Fruit fly (Drosophila melanogaster) whole organism, embryonic: ENCODE measurements around the gene Rexo5.

Source experiments
- CG12299 ChIP-seq: fragments of 200-800 bp; sonication (Bioruptor generic); optimal IDR thresholded peaks from 2 replicates; lab custom pipeline; 2018; ENCODE audit warnings: missing biosample characterization, mild to moderate bottlenecking, missing genetic modification characterization
- CG12391 ChIP-seq: fragments of 200-800 bp; sonication (Bioruptor generic); optimal IDR thresholded peaks from 3 replicates; lab custom pipeline; 2018; ENCODE audit warnings: missing biosample characterization, mild to moderate bottlenecking, missing genetic modification characterization, moderate library complexity
- CG12744 ChIP-seq: fragments of 200-800 bp; sonication (Bioruptor generic); optimal IDR thresholded peaks from 2 replicates; lab custom pipeline; 2016; ENCODE audit warnings: missing biosample characterization, missing genetic modification characterization
- CG13624 ChIP-seq: fragments of 200-800 bp; sonication (Bioruptor generic); optimal IDR thresholded peaks from 2 replicates; lab custom pipeline; 2016; ENCODE audit warnings: missing biosample characterization, missing genetic modification characterization
- CG1529 ChIP-seq: fragments of 200-800 bp; sonication (Bioruptor generic); optimal IDR thresholded peaks from 3 replicates; lab custom pipeline; 2018; ENCODE audit warnings: missing biosample characterization, missing genetic modification characterization
- CG15696 ChIP-seq: fragments of 200-800 bp; sonication (Bioruptor generic); optimal IDR thresholded peaks from 2 replicates; lab custom pipeline; 2019; ENCODE audit warnings: missing biosample characterization, mild to moderate bottlenecking, missing genetic modification characterization, moderate library complexity
- CG17361 ChIP-seq: fragments of 200-800 bp; sonication (Bioruptor generic); IDR thresholded peaks from 3 replicates; pipeline ENCODE4 v1.3.6; 2022; ENCODE audit warnings: missing biosample characterization, missing genetic modification characterization
- CG17568 ChIP-seq: fragments of 200-800 bp; sonication (Bioruptor generic); optimal IDR thresholded peaks from 2 replicates; lab custom pipeline; 2018; ENCODE audit warnings: missing biosample characterization, mild to moderate bottlenecking, missing genetic modification characterization, moderate library complexity
- CG17612 ChIP-seq: fragments of 200-800 bp; sonication (Bioruptor generic); IDR thresholded peaks from 2 replicates; pipeline ENCODE4 v1.3.6; 2022; ENCODE audit warnings: missing biosample characterization, missing genetic modification characterization
- CG17912 ChIP-seq: fragments of 200-800 bp; sonication (Bioruptor generic); optimal IDR thresholded peaks from 2 replicates; lab custom pipeline; 2018; ENCODE audit warnings: missing biosample characterization, mild to moderate bottlenecking, missing genetic modification characterization
- CG30020 ChIP-seq: fragments of 200-800 bp; optimal IDR thresholded peaks from 2 replicates; lab custom pipeline; 2019; ENCODE audit warnings: missing biosample characterization, mild to moderate bottlenecking, missing genetic modification characterization, moderate library complexity
- CG3065 ChIP-seq: fragments of 200-800 bp; sonication (Bioruptor generic); optimal IDR thresholded peaks from 2 replicates; lab custom pipeline; 2016; ENCODE audit warnings: missing biosample characterization, missing genetic modification characterization
- CG4328 ChIP-seq: fragments of 200-800 bp; sonication (Bioruptor generic); optimal IDR thresholded peaks from 3 replicates; lab custom pipeline; 2017; ENCODE audit warnings: missing biosample characterization, missing genetic modification reagents, missing genetic modification characterization
- CG4730 ChIP-seq: fragments of 200-800 bp; sonication (Bioruptor generic); IDR thresholded peaks from 2 replicates; pipeline ENCODE4 v1.3.6; 2022; ENCODE audit warnings: missing biosample characterization, missing genetic modification characterization
- CG6654 ChIP-seq: fragments of 200-800 bp; sonication (Bioruptor generic); optimal IDR thresholded peaks from 2 replicates; lab custom pipeline; 2017; ENCODE audit warnings: missing biosample characterization, mild to moderate bottlenecking, missing genetic modification characterization
- CG6683 ChIP-seq: fragments of 200-800 bp; sonication (Bioruptor generic); optimal IDR thresholded peaks from 2 replicates; lab custom pipeline; 2017; ENCODE audit warnings: missing biosample characterization, mild to moderate bottlenecking, missing genetic modification characterization, missing genetic modification reagents
- CG6791 ChIP-seq: fragments of 200-800 bp; sonication (Bioruptor generic); IDR thresholded peaks from 3 replicates; pipeline ENCODE4 v1.3.6; 2022; ENCODE audit warnings: missing biosample characterization, missing genetic modification characterization; ENCODE audit not compliant: partially characterized antibody
- CG8359 ChIP-seq: fragments of 200-800 bp; sonication (Bioruptor generic); optimal IDR thresholded peaks from 2 replicates; lab custom pipeline; 2017; ENCODE audit warnings: missing biosample characterization, mild to moderate bottlenecking, missing genetic modification characterization, borderline replicate concordance
- CG9437 ChIP-seq: fragments of 200-800 bp; sonication (Bioruptor generic); optimal IDR thresholded peaks from 2 replicates; lab custom pipeline; 2018; ENCODE audit warnings: missing biosample characterization, mild to moderate bottlenecking, missing genetic modification characterization
- CG9817 ChIP-seq: fragments of 200-800 bp; sonication (Bioruptor generic); optimal IDR thresholded peaks from 2 replicates; lab custom pipeline; 2018; ENCODE audit warnings: missing biosample characterization, mild to moderate bottlenecking, missing genetic modification characterization, moderate library complexity
- CTCF ChIP-seq: fragments of 200-800 bp; sonication (Bioruptor generic); optimal IDR thresholded peaks from 2 replicates; lab custom pipeline; 2017; ENCODE audit warnings: missing biosample characterization, mild to moderate bottlenecking, missing genetic modification characterization, moderate library complexity
- Dip3 ChIP-seq: fragments of 200-800 bp; sonication (Bioruptor generic); optimal IDR thresholded peaks from 3 replicates; lab custom pipeline; 2016; ENCODE audit warnings: missing biosample characterization, missing genetic modification characterization
- Dp ChIP-seq: fragments of 200-800 bp; sonication (Bioruptor generic); optimal IDR thresholded peaks from 2 replicates; lab custom pipeline; 2018; ENCODE audit warnings: missing biosample characterization, mild to moderate bottlenecking, missing genetic modification characterization, moderate library complexity
- Dref ChIP-seq: fragments of 200-800 bp; sonication (Bioruptor generic); IDR thresholded peaks from 2 replicates; pipeline ENCODE4 v1.3.6; 2022; ENCODE audit warnings: missing biosample characterization, missing genetic modification characterization
- HLHmδ ChIP-seq: fragments of 200-800 bp; sonication (Bioruptor generic); optimal IDR thresholded peaks from 2 replicates; lab custom pipeline; 2018; ENCODE audit warnings: missing biosample characterization, mild to moderate bottlenecking, missing genetic modification characterization, moderate library complexity
- Max ChIP-seq: fragments of 200-800 bp; sonication (Bioruptor generic); optimal IDR thresholded peaks from 2 replicates; lab custom pipeline; 2016; ENCODE audit warnings: missing biosample characterization, mild to moderate bottlenecking, missing genetic modification characterization
- Nf-YC ChIP-seq: fragments of 200-800 bp; optimal IDR thresholded peaks from 3 replicates; lab custom pipeline; 2019; ENCODE audit warnings: missing biosample characterization, mild to moderate bottlenecking, missing genetic modification characterization, moderate library complexity
- Poxn ChIP-seq: fragments of 200-800 bp; sonication (Bioruptor generic); IDR thresholded peaks from 2 replicates; pipeline ENCODE4 v1.3.6; 2022; ENCODE audit warnings: missing biosample characterization, missing genetic modification characterization
- Scr ChIP-seq: fragments of 200-800 bp; sonication (Bioruptor generic); IDR thresholded peaks from 2 replicates; pipeline ENCODE4 v1.3.6; 2022; ENCODE audit warnings: missing biosample characterization, missing genetic modification characterization; ENCODE audit not compliant: partially characterized antibody
- Sry-δ ChIP-seq: fragments of 200-800 bp; sonication (Bioruptor generic); optimal IDR thresholded peaks from 2 replicates; lab custom pipeline; 2016; ENCODE audit warnings: missing biosample characterization, missing genetic modification characterization
- Tbp ChIP-seq: fragments of >200 bp; optimal IDR thresholded peaks from 2 replicates; lab custom pipeline; 2018; ENCODE audit warnings: missing biosample characterization, missing genetic modification characterization
- ato ChIP-seq: fragments of 200-800 bp; sonication (Bioruptor generic); IDR thresholded peaks from 2 replicates; pipeline ENCODE4 v1.3.6; 2022; ENCODE audit warnings: missing biosample characterization, missing genetic modification characterization; ENCODE audit not compliant: partially characterized antibody
- cato ChIP-seq: fragments of 200-800 bp; sonication (Bioruptor generic); optimal IDR thresholded peaks from 2 replicates; lab custom pipeline; 2016; ENCODE audit warnings: missing biosample characterization, missing genetic modification characterization, borderline replicate concordance
- chif ChIP-seq, 2 experiments: fragments of 200-800 bp; sonication (Bioruptor generic); optimal IDR thresholded peaks; 3 replicates each; lab custom pipeline; 2016; ENCODE audit warnings: missing biosample characterization in 2 of 2, missing genetic modification characterization in 2 of 2
- dati ChIP-seq: fragments of 200-800 bp; sonication (Bioruptor generic); IDR thresholded peaks from 2 replicates; pipeline ENCODE4 v1.3.6; 2022; ENCODE audit warnings: missing biosample characterization, missing genetic modification characterization
- dysf ChIP-seq: fragments of 200-800 bp; sonication (Bioruptor generic); IDR thresholded peaks from 3 replicates; pipeline ENCODE4 v1.3.6; 2022; ENCODE audit warnings: missing biosample characterization, missing genetic modification characterization
- emc ChIP-seq: fragments of 200-800 bp; sonication (Bioruptor generic); optimal IDR thresholded peaks from 2 replicates; lab custom pipeline; 2016; ENCODE audit warnings: missing biosample characterization, missing genetic modification characterization
- fd3F ChIP-seq: fragments of 200-800 bp; sonication (Bioruptor generic); optimal IDR thresholded peaks from 2 replicates; lab custom pipeline; 2018; ENCODE audit warnings: missing biosample characterization, mild to moderate bottlenecking, missing genetic modification characterization, moderate library complexity
- gce ChIP-seq: fragments of 200-800 bp; sonication (Bioruptor generic); IDR thresholded peaks from 3 replicates; pipeline ENCODE4 v1.3.6; 2022; ENCODE audit warnings: missing biosample characterization, missing genetic modification characterization
- gcm ChIP-seq: fragments of 200-800 bp; sonication (Bioruptor generic); optimal IDR thresholded peaks from 2 replicates; lab custom pipeline; 2019; ENCODE audit warnings: missing biosample characterization, mild to moderate bottlenecking, missing genetic modification characterization, moderate library complexity
- grau ChIP-seq: fragments of 200-800 bp; optimal IDR thresholded peaks from 3 replicates; lab custom pipeline; 2019; ENCODE audit warnings: missing biosample characterization, mild to moderate bottlenecking, missing genetic modification characterization, moderate library complexity
- hb ChIP-seq: fragments of 200-800 bp; sonication (Bioruptor generic); IDR thresholded peaks from 3 replicates; pipeline ENCODE4 v1.3.6; 2022; ENCODE audit warnings: missing biosample characterization, missing genetic modification characterization; ENCODE audit not compliant: partially characterized antibody
- ind ChIP-seq: fragments of 200-800 bp; sonication (Bioruptor generic); optimal IDR thresholded peaks from 3 replicates; lab custom pipeline; 2016; ENCODE audit warnings: missing biosample characterization, missing genetic modification characterization
- nom ChIP-seq: fragments of 200-800 bp; sonication (Bioruptor generic); optimal IDR thresholded peaks from 2 replicates; lab custom pipeline; 2017; ENCODE audit warnings: missing biosample characterization, missing genetic modification characterization, mild to moderate bottlenecking, moderate library complexity, missing genetic modification reagents
- pfk ChIP-seq: fragments of 200-800 bp; sonication (Bioruptor generic); optimal IDR thresholded peaks from 2 replicates; lab custom pipeline; 2018; ENCODE audit warnings: missing biosample characterization, mild to moderate bottlenecking, missing genetic modification characterization, moderate library complexity
- sc ChIP-seq, 3 experiments: fragments of >200 bp in 2 of 3; fragments of 200-800 bp in 1 of 3; sonication (Bioruptor generic) in 1 of 3; optimal IDR thresholded peaks; 2 replicates in 2 of 3; 3 replicates in 1 of 3; lab custom pipeline; 2017; ENCODE audit warnings: mild to moderate bottlenecking in 1 of 3, missing biosample characterization in 1 of 3, missing genetic modification characterization in 1 of 3, missing genetic modification reagents in 1 of 3
- sens ChIP-seq: fragments of 200-800 bp; sonication (Bioruptor generic); peaks from one replicate; lab custom pipeline; 2016; ENCODE audit warnings: missing biosample characterization, missing genetic modification characterization
- slp2 ChIP-seq: fragments of 200-800 bp; sonication (Bioruptor generic); optimal IDR thresholded peaks from 2 replicates; lab custom pipeline; 2016; ENCODE audit warnings: missing biosample characterization, missing genetic modification characterization
- ssp ChIP-seq: fragments of 200-800 bp; sonication (Bioruptor generic); IDR thresholded peaks from 2 replicates; pipeline ENCODE4 v1.3.6; 2022; ENCODE audit warnings: missing biosample characterization, missing genetic modification characterization
- zfh1 ChIP-seq: fragments of 200-800 bp; sonication (Bioruptor generic); IDR thresholded peaks from 3 replicates; pipeline ENCODE4 v1.3.6; 2022; ENCODE audit warnings: missing biosample characterization, missing genetic modification characterization

The Rexo5 gene

dm6 chr3L:6608884-6609552 is 5.5 kb downstream of the Rexo5 start, which contains the start of gene axed (continued):
- TF ChIP-seq CG12744 (GFP tag; lab: Kevin White, UChicago), result no peak
- TF ChIP-seq CG12299, result no peak
- TF ChIP-seq Sry-δ (GFP tag; lab: Kevin White, UChicago), result no peak
- TF ChIP-seq CG4328 (GFP tag; lab: Kevin White, UChicago), result peak; percentile 41
- TF ChIP-seq CG6683 (GFP tag; lab: Kevin White, UChicago), result no peak
- TF ChIP-seq CG17568 (GFP tag; lab: Kevin White, UChicago), result no peak
- no peak for TF ChIP-seq CTCF (GFP tag; lab: Kevin White, UChicago)
- TF ChIP-seq fd3F, result peak; percentile 0
- no peak for TF ChIP-seq CG17912 (GFP tag; lab: Kevin White, UChicago)
- TF ChIP-seq CG6791 (GFP tag; lab: Robert Waterston, UW), result no peak
- no peak for TF ChIP-seq dati (GFP tag; lab: Robert Waterston, UW)
- TF ChIP-seq sens (GFP tag; lab: Kevin White, UChicago), result peak; percentile 74
- TF ChIP-seq CG4730 (GFP tag; lab: Robert Waterston, UW), result no peak
- peak; percentile 11 for TF ChIP-seq CG9437
- TF ChIP-seq HLHmδ (GFP tag; lab: Kevin White, UChicago), result no peak
- TF ChIP-seq CG17612, result peak; percentile 10; the same call in 1 of the 2 replicates
- TF ChIP-seq sc (optimal IDR thresholded peaks at IDR 0.05; lab: Kevin White, UChicago), result no peak
- no peak for TF ChIP-seq sc (GFP tag; optimal IDR thresholded peaks at IDR 0.05; lab: Kevin White, UChicago)
- no peak for TF ChIP-seq hb
- TF ChIP-seq Dref, result no peak
- peak; percentile 47 for TF ChIP-seq Dip3 (GFP tag; lab: Kevin White, UChicago)
- no peak for TF ChIP-seq CG6654 (GFP tag; lab: Kevin White, UChicago)
- peak; percentile 37; the same call in 1 of the 3 replicates for TF ChIP-seq dysf (GFP tag; lab: Robert Waterston, UW)
- TF ChIP-seq slp2 (GFP tag; lab: Kevin White, UChicago), result no peak
- TF ChIP-seq ato (GFP tag; lab: Robert Waterston, UW), result no peak
- no peak for TF ChIP-seq Tbp (GFP tag; lab: Kevin White, UChicago)
- TF ChIP-seq nom (GFP tag; lab: Kevin White, UChicago), result no peak
- no peak for TF ChIP-seq CG13624 (GFP tag; lab: Kevin White, UChicago)
- no peak for TF ChIP-seq gce (GFP tag; lab: Robert Waterston, UW)
- TF ChIP-seq grau, result peak; percentile 32
- TF ChIP-seq emc (GFP tag; lab: Kevin White, UChicago), result no peak
- TF ChIP-seq CG30020, result no peak
- TF ChIP-seq ind (GFP tag; lab: Kevin White, UChicago), result peak; percentile 29
- no peak for TF ChIP-seq ssp (GFP tag; lab: Robert Waterston, UW)
- no peak for TF ChIP-seq gcm (GFP tag; lab: Kevin White, UChicago)
- no peak for TF ChIP-seq zfh1 (GFP tag; lab: Robert Waterston, UW)
- no peak for TF ChIP-seq chif (GFP tag; optimal IDR thresholded peaks at IDR 0.05; lab: Kevin White, UChicago)
- TF ChIP-seq Scr (GFP tag; lab: Robert Waterston, UW), result no peak
- no peak for TF ChIP-seq CG1529
- no peak for TF ChIP-seq CG8359 (GFP tag; lab: Kevin White, UChicago)
- TF ChIP-seq cato, result no peak
- no peak for TF ChIP-seq CG3065 (GFP tag; lab: Kevin White, UChicago)
- no peak for TF ChIP-seq CG17361
- TF ChIP-seq CG9817 (tag; lab: Kevin White, UChicago), result peak; percentile 33
- peak; percentile 18 for TF ChIP-seq Dp (GFP tag; lab: Kevin White, UChicago)
- TF ChIP-seq CG15696 (tag; lab: Kevin White, UChicago), result no peak
- peak; percentile 33 for TF ChIP-seq CG12391 (tag; lab: Kevin White, UChicago)
- no peak for TF ChIP-seq Nf-YC
- no peak for TF ChIP-seq Max (GFP tag; lab: Kevin White, UChicago)
- TF ChIP-seq Poxn, result 0 out of 2 replicates have a peak, but pooled peaks have one; percentile 5
- TF ChIP-seq pfk (GFP tag; lab: Kevin White, UChicago), result peak; percentile 15
